Fruit fly (Drosophila melanogaster) Kc167 (cell line): ENCODE results near the gene CG12480.

Experiments used
- Myc ChIP-seq: fragments of >200 bp; optimal IDR thresholded peaks from 2 replicates; lab custom pipeline; 2017; ENCODE audit warnings: missing external identifiers
- Sin3A ChIP-seq: fragments of >200 bp; optimal IDR thresholded peaks from 2 replicates; lab custom pipeline; 2018; ENCODE audit warnings: missing external identifiers
- h ChIP-seq: fragments of >200 bp; optimal IDR thresholded peaks from 3 replicates; lab custom pipeline; 2018; ENCODE audit warnings: missing external identifiers
- insv ChIP-seq: fragments of >200 bp; optimal IDR thresholded peaks from 3 replicates; lab custom pipeline; 2018; ENCODE audit warnings: missing external identifiers
- psq ChIP-seq: fragments of >200 bp; optimal IDR thresholded peaks from 2 replicates; lab custom pipeline; 2017; ENCODE audit warnings: missing external identifiers
- ttk ChIP-seq: sonication (Bioruptor generic); optimal IDR thresholded peaks from 2 replicates; lab custom pipeline; 2017; ENCODE audit warnings: missing external identifiers

The CG12480 gene

dm6 chrX:14169068-14169642 is at the start of gene CG12480:
CG12480 (plus strand) TSS chrX:14169592.
- no peak for TF ChIP-seq h (lab: Kevin White, UChicago)
- no peak for TF ChIP-seq insv (lab: Kevin White, UChicago)
- no peak for TF ChIP-seq ttk
- TF ChIP-seq psq = no peak
- TF ChIP-seq Sin3A (lab: Kevin White, UChicago) = no peak
- no peak for TF ChIP-seq Myc

- TF ChIP-seq ttk (no peak), psq (no peak)
These were observed 49.2 kb upstream of the CG12480 start for dm6 chrX:14120213-14120612.

DNA sequence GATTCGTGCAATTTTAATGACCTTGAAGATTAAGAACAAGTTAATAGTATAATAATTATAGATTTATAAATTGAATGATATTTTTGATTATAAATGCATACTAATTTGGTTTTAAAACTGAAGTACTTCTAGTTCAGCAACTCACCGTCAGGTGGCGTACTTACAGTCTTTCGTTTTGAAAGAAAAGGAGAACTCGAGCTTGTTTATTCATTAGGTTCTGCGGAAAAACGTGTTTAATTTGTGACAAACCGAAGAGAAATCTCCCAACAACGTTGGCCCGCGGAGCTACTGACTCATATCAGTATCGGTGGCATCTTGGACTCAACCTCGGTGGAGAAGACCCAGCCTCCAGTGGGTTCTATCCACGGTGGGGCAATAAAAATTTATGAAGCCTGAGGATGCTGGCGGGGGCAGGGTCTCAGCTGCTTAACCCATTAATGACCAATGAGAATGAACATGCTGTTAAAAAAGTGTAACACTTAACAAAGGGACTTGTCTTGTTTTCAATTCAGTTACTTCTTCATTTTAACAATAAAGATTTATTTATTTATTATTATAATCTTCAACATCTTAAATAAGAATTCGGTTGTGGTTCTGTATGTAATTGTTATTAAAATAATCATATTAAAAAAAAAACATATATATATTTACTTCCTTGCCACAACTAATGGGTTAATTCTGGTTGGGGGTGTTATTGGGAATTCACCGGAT is 46.6 kb upstream of the CG12480 start:
- TF ChIP-seq psq = no peak
- TF ChIP-seq Sin3A (lab: Kevin White, UChicago) = no peak
- TF ChIP-seq ttk = no peak
- no peak for TF ChIP-seq Myc
- no peak for TF ChIP-seq h (lab: Kevin White, UChicago)
- TF ChIP-seq insv (lab: Kevin White, UChicago) = no peak

DNA sequence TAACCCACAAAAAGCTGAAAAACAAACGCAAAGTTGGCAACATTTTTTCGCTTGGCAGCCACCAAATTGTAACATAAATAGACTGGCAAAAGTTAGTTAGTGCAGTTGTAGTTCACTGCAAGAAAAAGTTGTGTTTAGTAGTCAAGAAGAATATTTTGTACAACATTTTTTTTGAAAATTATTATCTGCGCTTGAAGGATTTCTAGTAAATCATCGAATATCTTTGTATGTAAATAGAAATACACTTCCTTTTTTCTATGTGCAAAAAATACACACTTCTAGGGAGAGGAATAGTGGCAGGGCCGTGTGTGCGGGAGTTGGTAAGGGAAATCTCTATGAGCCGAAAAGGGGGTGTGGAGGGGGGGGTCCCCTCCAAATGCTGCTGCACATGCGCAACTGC is 45.7 kb upstream of the CG12480 start:
- TF ChIP-seq ttk (no peak), psq (no peak), Myc (no peak), insv (lab: Kevin White, UChicago) (no peak)

DNA sequence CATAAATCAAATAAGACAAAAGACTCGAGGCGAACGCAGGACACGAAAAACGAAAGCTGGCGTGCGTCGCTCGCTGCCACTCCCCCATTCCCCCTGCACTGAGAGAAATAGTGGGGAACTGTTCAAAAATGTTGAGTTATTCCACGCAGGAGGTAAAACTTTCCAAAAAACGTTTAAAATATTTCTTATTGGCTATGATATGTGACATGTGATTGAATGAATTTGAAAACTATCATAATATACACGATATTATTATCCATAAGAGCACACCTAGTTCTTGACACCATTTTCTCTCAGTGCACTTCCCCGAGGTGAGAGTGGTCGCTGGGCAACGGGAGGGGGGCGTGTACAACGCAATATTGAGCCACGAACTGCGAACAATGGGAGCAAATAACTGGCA is 35.5 kb upstream of the CG12480 start:
- TF ChIP-seq ttk (no peak), psq (no peak), h (lab: Kevin White, UChicago) (no peak), insv (lab: Kevin White, UChicago) (no peak), Sin3A (lab: Kevin White, UChicago) (no peak), Myc (no peak)

DNA sequence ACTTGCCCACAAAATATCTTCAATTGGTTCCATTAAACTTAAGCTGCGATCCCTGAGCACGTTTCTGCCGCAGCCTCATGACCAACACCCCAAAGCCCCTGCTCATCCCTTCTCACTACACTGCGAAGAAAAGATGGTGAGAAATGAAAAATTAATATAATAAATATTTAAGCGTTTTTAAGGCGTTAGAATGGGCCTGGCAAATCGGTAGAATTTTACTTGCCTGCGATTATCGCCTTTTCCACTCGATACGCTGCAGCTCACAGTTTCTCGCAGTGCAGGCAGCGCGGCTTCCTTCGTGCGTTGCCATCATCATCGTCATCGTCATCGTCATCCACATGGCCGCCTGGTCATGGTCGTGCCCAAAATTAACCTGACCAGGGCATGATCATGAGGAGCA is 21.2 kb upstream of the CG12480 start:
- no peak for TF ChIP-seq ttk
- no peak for TF ChIP-seq Sin3A (lab: Kevin White, UChicago)
- no peak for TF ChIP-seq Myc
- TF ChIP-seq psq = no peak
- no peak for TF ChIP-seq insv (lab: Kevin White, UChicago)
- TF ChIP-seq h (lab: Kevin White, UChicago) = no peak

dm6 chrX:14149312-14149711 is 20.1 kb upstream of the CG12480 start:
- TF ChIP-seq psq = no peak
- no peak for TF ChIP-seq insv (lab: Kevin White, UChicago)
- no peak for TF ChIP-seq Myc
- TF ChIP-seq ttk = no peak
- no peak for TF ChIP-seq Sin3A (lab: Kevin White, UChicago)
- no peak for TF ChIP-seq h (lab: Kevin White, UChicago)

DNA sequence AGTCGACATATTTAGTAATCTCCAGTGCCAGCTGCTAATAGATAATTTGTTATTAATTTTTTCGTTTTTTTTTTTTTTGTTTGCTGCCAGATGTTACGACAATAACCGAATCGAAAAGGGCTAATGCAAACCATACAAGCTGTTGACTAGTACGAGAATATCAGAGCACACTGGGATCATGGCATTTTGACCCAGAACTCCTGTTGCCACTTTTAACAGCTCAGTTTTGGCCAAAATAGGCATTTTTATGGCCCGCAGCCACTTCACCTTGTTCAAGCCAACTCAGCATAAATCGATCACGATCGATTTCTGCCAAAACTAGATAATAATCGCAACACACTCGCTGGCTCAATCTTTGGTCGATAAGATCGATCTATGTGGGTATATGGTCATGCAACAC is 17.5 kb upstream of the CG12480 start, which contains the start of gene CG12479:
Gene CG12479, minus strand, starts transcription at position 101 of the 400 bp plus-strand sequence.
- TF ChIP-seq insv (lab: Kevin White, UChicago) = no peak
- no peak for TF ChIP-seq Myc
- no peak for TF ChIP-seq ttk
- no peak for TF ChIP-seq Sin3A (lab: Kevin White, UChicago)
- TF ChIP-seq psq = no peak
- TF ChIP-seq h (lab: Kevin White, UChicago) = no peak

dm6 chrX:14153689-14154088 is 15.7 kb upstream of the CG12480 start:
- no peak for TF ChIP-seq h (lab: Kevin White, UChicago)
- no peak for TF ChIP-seq Myc
- no peak for TF ChIP-seq Sin3A (lab: Kevin White, UChicago)
- TF ChIP-seq psq = no peak
- no peak for TF ChIP-seq insv (lab: Kevin White, UChicago)
- TF ChIP-seq ttk = no peak

DNA sequence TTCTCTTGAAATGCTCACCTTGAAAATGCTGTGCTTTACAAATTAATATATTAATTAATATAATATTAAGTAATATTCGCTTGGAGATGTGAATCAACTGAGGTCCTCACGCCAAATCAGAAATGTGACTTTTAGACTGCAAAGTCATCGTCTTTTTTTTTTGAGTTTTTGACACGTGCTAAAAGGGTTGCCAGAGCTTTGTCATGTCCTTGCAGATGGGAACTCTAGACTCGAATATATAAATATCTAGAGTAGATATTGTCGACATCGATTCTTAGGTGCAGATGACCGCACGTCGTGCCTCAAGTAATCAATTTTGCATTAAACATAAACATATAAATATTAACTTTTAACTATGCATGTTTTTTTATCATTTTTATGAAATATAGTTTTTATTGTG is 3.1 kb downstream of the CG12480 start, which contains the start of gene betaNACtes1:
Gene betaNACtes1, minus strand, starts transcription at position 101 of the 400 bp plus-strand sequence.
- TF ChIP-seq Sin3A (lab: Kevin White, UChicago) = no peak
- TF ChIP-seq insv (lab: Kevin White, UChicago) = no peak
- TF ChIP-seq psq = no peak
- no peak for TF ChIP-seq Myc
- TF ChIP-seq ttk = no peak
- no peak for TF ChIP-seq h (lab: Kevin White, UChicago)

dm6 chrX:14173654-14174053 is 4.3 kb downstream of the CG12480 start:
- TF ChIP-seq ttk = no peak
- no peak for TF ChIP-seq Myc
- no peak for TF ChIP-seq insv (lab: Kevin White, UChicago)
- no peak for TF ChIP-seq psq
- no peak for TF ChIP-seq Sin3A (lab: Kevin White, UChicago)
- no peak for TF ChIP-seq h (lab: Kevin White, UChicago)

- no peak for TF ChIP-seq Sin3A (lab: Kevin White, UChicago)
- no peak for TF ChIP-seq insv (lab: Kevin White, UChicago)
- no peak for TF ChIP-seq h (lab: Kevin White, UChicago)
These were observed 5.1 kb downstream of the CG12480 start, which contains the start of gene CG1368 for dm6 chrX:14174456-14174855. CG1368 (plus strand) TSS chrX:14174756.

- no peak for TF ChIP-seq psq
- TF ChIP-seq h (lab: Kevin White, UChicago) = no peak
- no peak for TF ChIP-seq Myc
- no peak for TF ChIP-seq ttk
- no peak for TF ChIP-seq Sin3A (lab: Kevin White, UChicago)
- no peak for TF ChIP-seq insv (lab: Kevin White, UChicago)
These were observed 6.3 kb downstream of the CG12480 start for dm6 chrX:14175663-14176062.
